Fruit fly (Drosophila melanogaster) whole organism, prepupa: ENCODE results near the gene futsch.

Experiments
- CG10669 ChIP-seq: fragments of 200-800 bp; sonication (Bioruptor generic); optimal IDR thresholded peaks from 3 replicates; lab custom pipeline; 2018; ENCODE audit warnings: missing biosample characterization, mild to moderate bottlenecking, missing genetic modification characterization, moderate library complexity
- CG11294 ChIP-seq: fragments of 200-800 bp; sonication (Bioruptor generic); IDR thresholded peaks from 2 replicates; pipeline ENCODE4 v1.3.6; 2022; ENCODE audit warnings: missing biosample characterization, missing genetic modification characterization
- CG11762 ChIP-seq: fragments of 200-800 bp; sonication (Bioruptor generic); optimal IDR thresholded peaks from 3 replicates; lab custom pipeline; 2016; ENCODE audit warnings: missing biosample characterization, missing genetic modification characterization; ENCODE audit not compliant: insufficient read depth
- CG11902 ChIP-seq: fragments of 200-800 bp; sonication (Bioruptor generic); optimal IDR thresholded peaks from 3 replicates; lab custom pipeline; 2016; ENCODE audit warnings: missing biosample characterization, missing genetic modification characterization
- CG1621 ChIP-seq: fragments of 200-800 bp; sonication (Bioruptor generic); optimal IDR thresholded peaks from 3 replicates; lab custom pipeline; 2018; ENCODE audit warnings: missing biosample characterization, mild to moderate bottlenecking, missing genetic modification characterization
- CG16779 ChIP-seq: fragments of 200-800 bp; sonication (Bioruptor generic); optimal IDR thresholded peaks from 3 replicates; lab custom pipeline; 2017; ENCODE audit warnings: missing biosample characterization, mild to moderate bottlenecking, missing genetic modification characterization
- CG3032 ChIP-seq: fragments of 200-800 bp; optimal IDR thresholded peaks from 2 replicates; lab custom pipeline; 2019; ENCODE audit warnings: missing biosample characterization, mild to moderate bottlenecking, missing genetic modification characterization, moderate library complexity
- CG31627 ChIP-seq: fragments of 200-800 bp; sonication (Bioruptor generic); optimal IDR thresholded peaks from 3 replicates; lab custom pipeline; 2016; ENCODE audit warnings: missing biosample characterization, missing genetic modification characterization
- CG32006 ChIP-seq: fragments of 200-800 bp; sonication (Bioruptor generic); optimal IDR thresholded peaks from 3 replicates; lab custom pipeline; 2017; ENCODE audit warnings: missing biosample characterization, mild to moderate bottlenecking, missing genetic modification characterization
- CG34406 ChIP-seq: fragments of 200-800 bp; sonication (Bioruptor generic); optimal IDR thresholded peaks from 3 replicates; lab custom pipeline; 2016; ENCODE audit warnings: missing biosample characterization, missing genetic modification characterization
- CG3919 ChIP-seq: fragments of 200-800 bp; sonication (Bioruptor generic); optimal IDR thresholded peaks from 3 replicates; lab custom pipeline; 2016; ENCODE audit warnings: missing biosample characterization, missing genetic modification characterization
- CG4318 ChIP-seq: fragments of 200-800 bp; sonication (Bioruptor generic); optimal IDR thresholded peaks from 3 replicates; lab custom pipeline; 2017; ENCODE audit warnings: missing biosample characterization, mild to moderate bottlenecking, missing genetic modification characterization
- CG6276 ChIP-seq: fragments of 200-800 bp; sonication (Bioruptor generic); optimal IDR thresholded peaks from 2 replicates; lab custom pipeline; 2017; ENCODE audit warnings: missing biosample characterization, mild to moderate bottlenecking, missing genetic modification characterization
- CG6792 ChIP-seq: fragments of 200-800 bp; sonication (Bioruptor generic); optimal IDR thresholded peaks from 3 replicates; lab custom pipeline; 2016; ENCODE audit warnings: missing biosample characterization, missing genetic modification characterization
- CG6808 ChIP-seq: fragments of 200-800 bp; sonication (Bioruptor generic); optimal IDR thresholded peaks from 3 replicates; lab custom pipeline; 2017; ENCODE audit warnings: missing biosample characterization, missing genetic modification characterization, mild to moderate bottlenecking, moderate library complexity, missing genetic modification reagents
- CG7368 ChIP-seq: fragments of 200-800 bp; sonication (Bioruptor generic); optimal IDR thresholded peaks from 3 replicates; lab custom pipeline; 2016; ENCODE audit warnings: missing biosample characterization, missing genetic modification characterization
- CG8319 ChIP-seq: fragments of 200-800 bp; sonication (Bioruptor generic); optimal IDR thresholded peaks from 3 replicates; lab custom pipeline; 2016; ENCODE audit warnings: missing biosample characterization, missing genetic modification characterization
- CG8632 ChIP-seq: fragments of 200-800 bp; sonication (Bioruptor generic); optimal IDR thresholded peaks from 3 replicates; lab custom pipeline; 2016; ENCODE audit warnings: missing biosample characterization, missing genetic modification characterization
- CG9139 ChIP-seq: fragments of 200-800 bp; sonication (Bioruptor generic); optimal IDR thresholded peaks from 3 replicates; lab custom pipeline; 2017; ENCODE audit warnings: missing biosample characterization, mild to moderate bottlenecking, missing genetic modification characterization
- Eip78C ChIP-seq: fragments of 200-800 bp; sonication (Bioruptor generic); peaks from one replicate; lab custom pipeline; 2016; ENCODE audit warnings: missing biosample characterization, missing genetic modification characterization
- Eip93F ChIP-seq: fragments of 200-800 bp; sonication (Bioruptor generic); optimal IDR thresholded peaks from 2 replicates; lab custom pipeline; 2016; ENCODE audit warnings: missing biosample characterization, mild to moderate bottlenecking, missing genetic modification characterization
- Ets21C ChIP-seq: fragments of 200-800 bp; sonication (Bioruptor generic); optimal IDR thresholded peaks from 3 replicates; lab custom pipeline; 2016; ENCODE audit warnings: missing biosample characterization, missing genetic modification characterization
- Ets96B ChIP-seq: fragments of 200-800 bp; optimal IDR thresholded peaks from 2 replicates; lab custom pipeline; 2019; ENCODE audit warnings: missing biosample characterization, mild to moderate bottlenecking, missing genetic modification characterization, moderate library complexity
- Gug ChIP-seq: fragments of 200-800 bp; sonication (Bioruptor generic); IDR thresholded peaks from 2 replicates; pipeline ENCODE4 v1.3.6; 2022; ENCODE audit warnings: missing biosample characterization, missing genetic modification characterization
- Hr38 ChIP-seq: sonication (Bioruptor generic); optimal IDR thresholded peaks from 2 replicates; lab custom pipeline; 2016; ENCODE audit warnings: missing biosample characterization, missing genetic modification characterization
- Hr4 ChIP-seq: fragments of 200-800 bp; sonication (Bioruptor generic); optimal IDR thresholded peaks from 3 replicates; lab custom pipeline; 2016; ENCODE audit warnings: missing biosample characterization, missing genetic modification characterization
- Lpt ChIP-seq: fragments of 200-800 bp; sonication (Bioruptor generic); optimal IDR thresholded peaks from 3 replicates; lab custom pipeline; 2016; ENCODE audit warnings: missing biosample characterization, missing genetic modification characterization
- Smox ChIP-seq: fragments of 200-800 bp; sonication (Bioruptor generic); optimal IDR thresholded peaks from 3 replicates; lab custom pipeline; 2016; ENCODE audit warnings: missing biosample characterization, missing genetic modification characterization
- Sox14 ChIP-seq: fragments of 200-800 bp; sonication (Bioruptor generic); optimal IDR thresholded peaks from 3 replicates; lab custom pipeline; 2016; ENCODE audit warnings: missing biosample characterization, missing genetic modification characterization
- Sox15 ChIP-seq: fragments of 200-800 bp; sonication (Bioruptor generic); optimal IDR thresholded peaks from 3 replicates; lab custom pipeline; 2016; ENCODE audit warnings: missing biosample characterization, missing genetic modification characterization
- achi ChIP-seq: fragments of 200-800 bp; sonication (Bioruptor generic); optimal IDR thresholded peaks from 3 replicates; lab custom pipeline; 2016; ENCODE audit warnings: missing biosample characterization, missing genetic modification characterization
- acj6 ChIP-seq: fragments of 200-800 bp; sonication (Bioruptor generic); optimal IDR thresholded peaks from 3 replicates; lab custom pipeline; 2016; ENCODE audit warnings: missing biosample characterization, missing genetic modification characterization
- dac ChIP-seq: fragments of 200-800 bp; sonication (Bioruptor generic); optimal IDR thresholded peaks from 2 replicates; lab custom pipeline; 2017; ENCODE audit warnings: missing biosample characterization, mild to moderate bottlenecking, missing genetic modification characterization
- dsx ChIP-seq: fragments of 200-800 bp; optimal IDR thresholded peaks from 3 replicates; lab custom pipeline; 2019; ENCODE audit warnings: missing biosample characterization, mild to moderate bottlenecking, missing genetic modification characterization, moderate library complexity; ENCODE audit not compliant: poor library complexity, severe bottlenecking
- eg ChIP-seq: fragments of 200-800 bp; sonication (Bioruptor generic); IDR thresholded peaks from 3 replicates; pipeline ENCODE4 v1.3.6; 2022; ENCODE audit warnings: missing biosample characterization, missing genetic modification characterization
- fd85E ChIP-seq: fragments of 200-800 bp; sonication (Bioruptor generic); optimal IDR thresholded peaks from 3 replicates; lab custom pipeline; 2016; ENCODE audit warnings: missing biosample characterization, missing genetic modification characterization
- fkh ChIP-seq: fragments of 200-800 bp; sonication (Bioruptor generic); optimal IDR thresholded peaks from 3 replicates; lab custom pipeline; 2017; ENCODE audit warnings: missing biosample characterization, mild to moderate bottlenecking, missing genetic modification characterization, moderate library complexity
- lz ChIP-seq: fragments of 200-800 bp; sonication (Bioruptor generic); optimal IDR thresholded peaks from 3 replicates; lab custom pipeline; 2016; ENCODE audit warnings: missing biosample characterization, missing genetic modification characterization
- pdm3 ChIP-seq: fragments of 200-800 bp; sonication (Bioruptor generic); optimal IDR thresholded peaks from 3 replicates; lab custom pipeline; 2016; ENCODE audit warnings: missing biosample characterization, missing genetic modification characterization
- salr ChIP-seq, 2 experiments: fragments of 200-800 bp; sonication (Bioruptor generic); optimal IDR thresholded peaks; 3 replicates each; lab custom pipeline; 2016 to 2018; ENCODE audit warnings: missing biosample characterization in 2 of 2, missing genetic modification characterization in 2 of 2, mild to moderate bottlenecking in 1 of 2
- spab ChIP-seq: fragments of 200-800 bp; sonication (Bioruptor generic); optimal IDR thresholded peaks from 2 replicates; lab custom pipeline; 2017; ENCODE audit warnings: missing biosample characterization, mild to moderate bottlenecking, missing genetic modification characterization, missing genetic modification reagents
- ss ChIP-seq, 2 experiments: fragments of 200-800 bp; sonication (Bioruptor generic); optimal IDR thresholded peaks; 2 replicates in 1 of 2; 3 replicates in 1 of 2; lab custom pipeline; 2017 to 2018; ENCODE audit warnings: mild to moderate bottlenecking in 2 of 2, missing biosample characterization in 2 of 2, missing genetic modification characterization in 2 of 2, moderate library complexity in 1 of 2
- svp ChIP-seq: fragments of 200-800 bp; sonication (Bioruptor generic); peaks from one replicate; lab custom pipeline; 2016; ENCODE audit warnings: missing biosample characterization, missing genetic modification characterization
- topi ChIP-seq: fragments of 200-800 bp; sonication (Bioruptor generic); optimal IDR thresholded peaks from 3 replicates; lab custom pipeline; 2016; ENCODE audit warnings: missing biosample characterization, missing genetic modification characterization

The futsch gene

dm6 chrX:1398455-1399055, 10.3 kb upstream of the futsch start (continued):
- TF ChIP-seq Ets21C (GFP tag; lab: Kevin White, UChicago) (peak; percentile 84), Eip78C (GFP tag; lab: Kevin White, UChicago) (peak; percentile 94), CG11762 (GFP tag; lab: Kevin White, UChicago) (peak; percentile 73), Gug (GFP tag; lab: Robert Waterston, UW) (peak; percentile 63; the same call in 1 of the 2 replicates), CG11294 (GFP tag; lab: Robert Waterston, UW) (peak; percentile 66; the same call in 1 of the 2 replicates), Smox (GFP tag; lab: Kevin White, UChicago) (peak; percentile 86), Hr4 (GFP tag; lab: Kevin White, UChicago) (peak; percentile 77), CG6808 (GFP tag; lab: Kevin White, UChicago) (peak; percentile 77), Eip93F (GFP tag; lab: Kevin White, UChicago) (peak; percentile 67), topi (GFP tag; lab: Kevin White, UChicago) (peak; percentile 89), Hr38 (GFP tag; lab: Kevin White, UChicago) (no peak), eg (GFP tag; lab: Robert Waterston, UW) (peak; percentile 79), Ets96B (tag; lab: Kevin White, UChicago) (peak; percentile 69), dsx (GFP tag; lab: Kevin White, UChicago) (peak; percentile 62), CG3032 (tag; lab: Kevin White, UChicago) (peak; percentile 77), CG9139 (GFP tag; lab: Kevin White, UChicago) (peak; percentile 47)

- peak; percentile 52 for TF ChIP-seq CG1621 (tag; lab: Kevin White, UChicago)
- no peak for TF ChIP-seq acj6 (GFP tag; lab: Kevin White, UChicago)
- TF ChIP-seq CG32006 (GFP tag; lab: Kevin White, UChicago) = peak; percentile 28
- TF ChIP-seq spab = no peak
- TF ChIP-seq CG10669 (GFP tag; lab: Kevin White, UChicago) = no peak
- no peak for TF ChIP-seq CG8632 (GFP tag; lab: Kevin White, UChicago)
- TF ChIP-seq Eip93F (GFP tag; lab: Kevin White, UChicago) = no peak
- peak; percentile 7; the same call in 1 of the 3 replicates for TF ChIP-seq eg (GFP tag; lab: Robert Waterston, UW)
- TF ChIP-seq CG16779 (tag; lab: Kevin White, UChicago) = no peak
- TF ChIP-seq CG3919 = no peak
- peak; percentile 69 for TF ChIP-seq svp (GFP tag; lab: Kevin White, UChicago)
- TF ChIP-seq CG7368 = peak; percentile 25
- TF ChIP-seq CG8319 (GFP tag; lab: Kevin White, UChicago) = no peak
- TF ChIP-seq CG31627 = no peak
- TF ChIP-seq CG11762 (GFP tag; lab: Kevin White, UChicago) = no peak
- no peak for TF ChIP-seq topi (GFP tag; lab: Kevin White, UChicago)
- no peak for TF ChIP-seq Hr38 (GFP tag; lab: Kevin White, UChicago)
- TF ChIP-seq pdm3 (GFP tag; lab: Kevin White, UChicago) = no peak
- TF ChIP-seq dsx (GFP tag; lab: Kevin White, UChicago) = no peak
- no peak for TF ChIP-seq CG34406 (GFP tag; lab: Kevin White, UChicago)
- peak; percentile 19 to 24 for TF ChIP-seq ss (GFP tag; optimal IDR thresholded peaks at IDR 0.05; lab: Kevin White, UChicago)
- no peak for TF ChIP-seq CG4318
- no peak for TF ChIP-seq fkh
- no peak for TF ChIP-seq Sox15 (GFP tag; lab: Kevin White, UChicago)
- peak; percentile 46 for TF ChIP-seq Lpt (GFP tag; lab: Kevin White, UChicago)
- peak; percentile 13 for TF ChIP-seq achi (GFP tag; lab: Kevin White, UChicago)
- TF ChIP-seq Eip78C (GFP tag; lab: Kevin White, UChicago) = peak; percentile 72
- no peak for TF ChIP-seq salr (GFP tag; optimal IDR thresholded peaks at IDR 0.05; lab: Kevin White, UChicago)
- TF ChIP-seq CG6792 (GFP tag; lab: Kevin White, UChicago) = no peak
- TF ChIP-seq Ets96B (tag; lab: Kevin White, UChicago) = no peak
- TF ChIP-seq lz (GFP tag; lab: Kevin White, UChicago) = no peak
- TF ChIP-seq Sox14 (GFP tag; lab: Kevin White, UChicago) = peak; percentile 13
- TF ChIP-seq dac = peak; percentile 32
- TF ChIP-seq Smox (GFP tag; lab: Kevin White, UChicago) = no peak
- no peak for TF ChIP-seq CG11902 (GFP tag; lab: Kevin White, UChicago)
- no peak for TF ChIP-seq CG11294 (GFP tag; lab: Robert Waterston, UW)
- peak; percentile 13 for TF ChIP-seq CG6276 (GFP tag; lab: Kevin White, UChicago)
- TF ChIP-seq fd85E (GFP tag; lab: Kevin White, UChicago) = no peak
These were observed 9.5 kb upstream of the futsch start for dm6 chrX:1399056-1400003.
